Worm (Caenorhabditis elegans): ENCODE results near the gene F35H8.1.

ce11 chrII:9537429-9537828 is 15.7 kb downstream of the F35H8.1 start, which contains the start of gene sra-8:
- TF ChIP-seq ces-1 (GFP tag; optimal IDR thresholded peaks at IDR 0.05) (no peak), snpc-1.2 (GFP tag; IDR thresholded peaks at IDR 0.05) (no peak), dmd-9 (GFP tag; IDR thresholded peaks at IDR 0.05) (no peak), lin-13 (GFP tag; optimal IDR thresholded peaks at IDR 0.05) (no peak)
